Fruit fly (Drosophila melanogaster) whole organism, prepupa: ENCODE measurements around the gene ATPsynC.

Source experiments
- Blimp-1 ChIP-seq: fragments of 200-800 bp; sonication (Bioruptor generic); optimal IDR thresholded peaks from 3 replicates; lab custom pipeline; 2017; ENCODE audit warnings: missing biosample characterization, missing genetic modification characterization, mild to moderate bottlenecking, moderate library complexity, missing genetic modification reagents
- CG10631 ChIP-seq: fragments of 200-800 bp; sonication (Bioruptor generic); optimal IDR thresholded peaks from 2 replicates; lab custom pipeline; 2016; ENCODE audit warnings: missing biosample characterization, missing genetic modification characterization
- CG11762 ChIP-seq: fragments of 200-800 bp; sonication (Bioruptor generic); optimal IDR thresholded peaks from 3 replicates; lab custom pipeline; 2016; ENCODE audit warnings: missing biosample characterization, missing genetic modification characterization; ENCODE audit not compliant: insufficient read depth
- CG1621 ChIP-seq: fragments of 200-800 bp; sonication (Bioruptor generic); optimal IDR thresholded peaks from 3 replicates; lab custom pipeline; 2018; ENCODE audit warnings: missing biosample characterization, mild to moderate bottlenecking, missing genetic modification characterization
- CG3032 ChIP-seq: fragments of 200-800 bp; optimal IDR thresholded peaks from 2 replicates; lab custom pipeline; 2019; ENCODE audit warnings: missing biosample characterization, mild to moderate bottlenecking, missing genetic modification characterization, moderate library complexity
- CG31627 ChIP-seq: fragments of 200-800 bp; sonication (Bioruptor generic); optimal IDR thresholded peaks from 3 replicates; lab custom pipeline; 2016; ENCODE audit warnings: missing biosample characterization, missing genetic modification characterization
- CG32006 ChIP-seq: fragments of 200-800 bp; sonication (Bioruptor generic); optimal IDR thresholded peaks from 3 replicates; lab custom pipeline; 2017; ENCODE audit warnings: missing biosample characterization, mild to moderate bottlenecking, missing genetic modification characterization
- CG3919 ChIP-seq: fragments of 200-800 bp; sonication (Bioruptor generic); optimal IDR thresholded peaks from 3 replicates; lab custom pipeline; 2016; ENCODE audit warnings: missing biosample characterization, missing genetic modification characterization
- CG6163 ChIP-seq: fragments of 200-800 bp; sonication (Bioruptor generic); IDR thresholded peaks from 3 replicates; pipeline ENCODE4 v1.3.6; 2022; ENCODE audit warnings: missing biosample characterization, missing genetic modification characterization
- CG6276 ChIP-seq: fragments of 200-800 bp; sonication (Bioruptor generic); optimal IDR thresholded peaks from 2 replicates; lab custom pipeline; 2017; ENCODE audit warnings: missing biosample characterization, mild to moderate bottlenecking, missing genetic modification characterization
- CG6808 ChIP-seq: fragments of 200-800 bp; sonication (Bioruptor generic); optimal IDR thresholded peaks from 3 replicates; lab custom pipeline; 2017; ENCODE audit warnings: missing biosample characterization, missing genetic modification characterization, mild to moderate bottlenecking, moderate library complexity, missing genetic modification reagents
- CG9139 ChIP-seq: fragments of 200-800 bp; sonication (Bioruptor generic); optimal IDR thresholded peaks from 3 replicates; lab custom pipeline; 2017; ENCODE audit warnings: missing biosample characterization, mild to moderate bottlenecking, missing genetic modification characterization
- Eip75B ChIP-seq: fragments of 200-800 bp; sonication (Bioruptor generic); optimal IDR thresholded peaks from 3 replicates; lab custom pipeline; 2016; ENCODE audit warnings: missing biosample characterization, missing genetic modification characterization
- Eip78C ChIP-seq: fragments of 200-800 bp; sonication (Bioruptor generic); peaks from one replicate; lab custom pipeline; 2016; ENCODE audit warnings: missing biosample characterization, missing genetic modification characterization
- Eip93F ChIP-seq: fragments of 200-800 bp; sonication (Bioruptor generic); optimal IDR thresholded peaks from 2 replicates; lab custom pipeline; 2016; ENCODE audit warnings: missing biosample characterization, mild to moderate bottlenecking, missing genetic modification characterization
- Ets21C ChIP-seq: fragments of 200-800 bp; sonication (Bioruptor generic); optimal IDR thresholded peaks from 3 replicates; lab custom pipeline; 2016; ENCODE audit warnings: missing biosample characterization, missing genetic modification characterization
- Lpt ChIP-seq: fragments of 200-800 bp; sonication (Bioruptor generic); optimal IDR thresholded peaks from 3 replicates; lab custom pipeline; 2016; ENCODE audit warnings: missing biosample characterization, missing genetic modification characterization
- Met ChIP-seq: fragments of 200-800 bp; sonication (Bioruptor generic); optimal IDR thresholded peaks from 3 replicates; lab custom pipeline; 2016; ENCODE audit warnings: missing biosample characterization, missing genetic modification characterization
- OdsH ChIP-seq: fragments of 200-800 bp; sonication (Bioruptor generic); optimal IDR thresholded peaks from 3 replicates; lab custom pipeline; 2016; ENCODE audit warnings: missing biosample characterization, missing genetic modification characterization
- Smox ChIP-seq: fragments of 200-800 bp; sonication (Bioruptor generic); optimal IDR thresholded peaks from 3 replicates; lab custom pipeline; 2016; ENCODE audit warnings: missing biosample characterization, missing genetic modification characterization
- achi ChIP-seq: fragments of 200-800 bp; sonication (Bioruptor generic); optimal IDR thresholded peaks from 3 replicates; lab custom pipeline; 2016; ENCODE audit warnings: missing biosample characterization, missing genetic modification characterization
- dsx ChIP-seq: fragments of 200-800 bp; optimal IDR thresholded peaks from 3 replicates; lab custom pipeline; 2019; ENCODE audit warnings: missing biosample characterization, mild to moderate bottlenecking, missing genetic modification characterization, moderate library complexity; ENCODE audit not compliant: poor library complexity, severe bottlenecking
- eg ChIP-seq: fragments of 200-800 bp; sonication (Bioruptor generic); IDR thresholded peaks from 3 replicates; pipeline ENCODE4 v1.3.6; 2022; ENCODE audit warnings: missing biosample characterization, missing genetic modification characterization
- fd59A ChIP-seq: fragments of 200-800 bp; sonication (Bioruptor generic); optimal IDR thresholded peaks from 2 replicates; lab custom pipeline; 2017; ENCODE audit warnings: missing biosample characterization, mild to moderate bottlenecking, missing genetic modification characterization, missing genetic modification reagents
- fd85E ChIP-seq: fragments of 200-800 bp; sonication (Bioruptor generic); optimal IDR thresholded peaks from 3 replicates; lab custom pipeline; 2016; ENCODE audit warnings: missing biosample characterization, missing genetic modification characterization
- fkh ChIP-seq: fragments of 200-800 bp; sonication (Bioruptor generic); optimal IDR thresholded peaks from 3 replicates; lab custom pipeline; 2017; ENCODE audit warnings: missing biosample characterization, mild to moderate bottlenecking, missing genetic modification characterization, moderate library complexity
- net ChIP-seq: fragments of 200-800 bp; sonication (Bioruptor generic); optimal IDR thresholded peaks from 3 replicates; lab custom pipeline; 2016; ENCODE audit warnings: missing biosample characterization, missing genetic modification characterization
- pdm3 ChIP-seq: fragments of 200-800 bp; sonication (Bioruptor generic); optimal IDR thresholded peaks from 3 replicates; lab custom pipeline; 2016; ENCODE audit warnings: missing biosample characterization, missing genetic modification characterization
- ss ChIP-seq, 2 experiments: fragments of 200-800 bp; sonication (Bioruptor generic); optimal IDR thresholded peaks; 2 replicates in 1 of 2; 3 replicates in 1 of 2; lab custom pipeline; 2017 to 2018; ENCODE audit warnings: mild to moderate bottlenecking in 2 of 2, missing biosample characterization in 2 of 2, missing genetic modification characterization in 2 of 2, moderate library complexity in 1 of 2
- svp ChIP-seq: fragments of 200-800 bp; sonication (Bioruptor generic); peaks from one replicate; lab custom pipeline; 2016; ENCODE audit warnings: missing biosample characterization, missing genetic modification characterization
- vri ChIP-seq: fragments of 200-800 bp; sonication (Bioruptor generic); optimal IDR thresholded peaks from 3 replicates; lab custom pipeline; 2016; ENCODE audit warnings: missing biosample characterization, mild to moderate bottlenecking, missing genetic modification characterization

The ATPsynC gene

DNA sequence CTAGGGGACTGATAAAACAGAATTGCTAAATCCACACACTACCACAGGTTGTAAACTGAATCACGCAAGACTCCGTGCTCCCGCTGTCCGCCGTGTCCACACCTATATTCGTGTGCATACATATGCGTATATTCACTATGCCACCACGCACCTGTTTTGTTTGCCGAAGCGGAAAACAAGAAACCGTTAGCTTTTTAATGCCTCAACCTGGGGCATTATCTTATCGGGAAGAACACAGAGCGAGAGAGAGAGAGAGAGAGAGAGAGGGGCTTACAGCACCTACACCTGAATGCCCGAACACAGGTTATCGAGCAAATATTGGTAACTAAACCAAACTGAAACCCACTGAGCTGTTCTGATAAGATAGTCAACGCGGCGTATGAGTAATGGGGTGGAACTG is 24.8 kb downstream of the ATPsynC start:
- peak; percentile 16 for TF ChIP-seq Eip93F (GFP tag; lab: Kevin White, UChicago)
- peak; percentile 63 for TF ChIP-seq vri
- TF ChIP-seq fkh (GFP tag; lab: Kevin White, UChicago), result peak; percentile 67
- TF ChIP-seq CG11762 (GFP tag; lab: Kevin White, UChicago), result no peak
- peak; percentile 18 for TF ChIP-seq Eip78C (GFP tag; lab: Kevin White, UChicago)

DNA sequence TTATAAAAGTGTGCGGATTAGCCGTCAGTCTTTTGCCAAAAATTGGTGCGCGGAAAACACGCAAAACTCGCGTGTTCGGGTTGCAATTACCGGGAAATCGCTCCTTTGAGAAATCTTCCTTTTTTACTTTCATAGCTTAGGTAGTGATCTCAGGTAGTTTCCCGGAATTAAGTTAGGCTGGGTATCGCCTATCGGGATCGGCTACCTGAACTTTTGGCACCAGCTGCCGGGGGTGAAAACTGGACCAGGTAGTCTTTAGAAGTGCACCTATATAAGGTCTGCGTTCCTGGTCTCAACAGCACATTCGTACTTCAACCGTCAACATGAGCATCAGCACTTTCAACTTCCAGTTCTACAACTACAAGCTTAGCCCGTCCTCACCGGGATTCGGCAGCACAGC is 26.4 kb downstream of the ATPsynC start, which contains the start of gene bnk:
TSS of gene bnk (plus strand) at position 301 of the 400 bp plus-strand sequence.
- no peak for TF ChIP-seq Met
- TF ChIP-seq CG3919 (GFP tag; lab: Kevin White, UChicago), result no peak
- TF ChIP-seq Lpt (GFP tag; lab: Kevin White, UChicago), result no peak
- no peak for TF ChIP-seq CG10631 (GFP tag; lab: Kevin White, UChicago)

DNA sequence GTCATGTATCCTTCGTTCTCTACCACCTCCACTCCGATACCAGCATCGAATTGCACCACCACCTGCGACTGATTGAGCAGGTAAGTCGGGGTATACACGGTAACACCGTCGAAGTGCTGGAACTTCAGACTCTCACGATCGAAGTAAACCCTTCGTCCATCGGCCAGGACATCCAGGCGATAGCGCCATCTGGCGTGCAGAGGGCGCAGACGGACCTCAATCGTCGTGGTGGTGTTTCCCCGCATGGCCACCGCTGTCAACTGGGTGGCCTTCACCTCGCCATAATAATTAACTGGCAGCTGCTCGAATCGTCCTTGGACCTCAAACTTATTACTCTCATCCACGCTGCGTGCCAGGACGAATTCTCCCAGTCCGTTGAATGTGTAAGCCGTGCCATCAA is 37.6 kb downstream of the ATPsynC start:
- TF ChIP-seq Ets21C (GFP tag; lab: Kevin White, UChicago) (no peak), achi (GFP tag; lab: Kevin White, UChicago) (no peak), net (GFP tag; lab: Kevin White, UChicago) (no peak), CG1621 (tag; lab: Kevin White, UChicago) (no peak), Eip93F (GFP tag; lab: Kevin White, UChicago) (no peak), CG9139 (GFP tag; lab: Kevin White, UChicago) (no peak), eg (no peak), CG11762 (GFP tag; lab: Kevin White, UChicago) (no peak), ss (GFP tag; optimal IDR thresholded peaks at IDR 0.05; lab: Kevin White, UChicago) (no peak), Smox (GFP tag; lab: Kevin White, UChicago) (no peak), dsx (no peak), OdsH (GFP tag; lab: Kevin White, UChicago) (no peak), fd85E (GFP tag; lab: Kevin White, UChicago) (no peak), pdm3 (GFP tag; lab: Kevin White, UChicago) (no peak), fd59A (no peak), CG31627 (GFP tag; lab: Kevin White, UChicago) (no peak)

DNA sequence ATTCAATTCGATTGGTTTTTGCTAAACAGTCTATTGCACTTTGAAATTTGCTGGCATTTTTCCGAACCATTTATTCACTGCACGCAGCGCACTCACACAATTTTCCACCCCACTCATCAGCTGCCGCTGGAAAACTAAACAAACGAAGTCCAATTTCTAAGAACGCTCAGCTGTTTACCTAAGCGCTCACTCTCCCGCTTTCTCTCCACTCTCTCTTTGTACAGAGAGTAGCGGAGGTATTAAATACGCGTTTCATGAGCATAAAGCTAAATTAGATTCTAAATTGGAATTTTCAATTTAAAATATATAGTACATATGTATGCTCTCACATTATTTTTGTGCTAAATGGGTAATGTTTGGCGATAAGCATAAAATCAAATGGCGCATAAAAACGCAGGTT is 50.5 kb downstream of the ATPsynC start, which contains the start of gene stops:
TSS of gene stops (minus strand) at position 139 of the 400 bp plus-strand sequence.
- TF ChIP-seq fkh (GFP tag; lab: Kevin White, UChicago), result peak; percentile 78
- TF ChIP-seq CG32006 (GFP tag; lab: Kevin White, UChicago), result peak; percentile 5
- TF ChIP-seq CG6163 (GFP tag; lab: Robert Waterston, UW), result 0 out of 3 replicates have a peak, but pooled peaks have one; percentile 18
- TF ChIP-seq CG11762 (GFP tag; lab: Kevin White, UChicago), result no peak
- TF ChIP-seq eg, result peak; percentile 68; the same call in 2 of the 3 replicates
- TF ChIP-seq achi (GFP tag; lab: Kevin White, UChicago), result no peak
- TF ChIP-seq CG6276 (GFP tag; lab: Kevin White, UChicago), result peak; percentile 16
- TF ChIP-seq svp (GFP tag; lab: Kevin White, UChicago), result peak; percentile 42
- TF ChIP-seq, all 60 proteins: peak for 6

DNA sequence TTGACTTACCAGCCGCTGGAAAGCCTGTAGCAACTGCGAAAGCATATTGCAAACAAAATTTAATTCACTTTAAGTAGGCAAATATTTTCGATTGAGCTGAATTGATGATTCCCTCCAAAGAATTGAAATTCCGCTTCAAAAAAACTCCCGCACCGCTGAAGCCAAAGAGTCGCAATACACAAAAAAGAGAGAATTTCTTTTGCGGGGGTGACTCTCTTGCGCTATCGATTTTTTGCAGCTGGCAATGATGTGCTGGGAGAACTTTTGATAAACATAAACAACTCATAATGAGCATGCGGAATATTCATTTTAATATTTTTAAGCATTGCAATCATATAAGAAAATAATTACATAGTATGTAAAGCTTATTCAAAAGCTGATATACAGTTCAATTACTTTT is 51.0 kb downstream of the ATPsynC start:
- TF ChIP-seq fd59A (no peak), CG32006 (GFP tag; lab: Kevin White, UChicago) (no peak), CG3032 (tag; lab: Kevin White, UChicago) (no peak), CG1621 (tag; lab: Kevin White, UChicago) (no peak), Eip75B (GFP tag; lab: Kevin White, UChicago) (no peak), eg (no peak), Blimp-1 (GFP tag; lab: Kevin White, UChicago) (no peak), CG6808 (GFP tag; lab: Kevin White, UChicago) (no peak), CG6163 (GFP tag; lab: Robert Waterston, UW) (no peak)
